Worm (Caenorhabditis elegans): ENCODE data around the gene str-96.

ce11 chrV:15259049-15259448 is 34.7 kb downstream of the str-96 start, which contains the start of gene srsx-37:
- TF ChIP-seq ceh-82 (tag; optimal IDR thresholded peaks at IDR 0.05) = no peak
- TF ChIP-seq ceh-28 (tag; optimal IDR thresholded peaks at IDR 0.05) = no peak
- TF ChIP-seq ceh-32 (tag; optimal IDR thresholded peaks at IDR 0.05; ENCODE audit: poor library complexity) = no peak
- TF ChIP-seq fos-1 (tag; optimal IDR thresholded peaks at IDR 0.05) = no peak
- TF ChIP-seq nhr-102 (tag; optimal IDR thresholded peaks at IDR 0.05) = no peak
- no peak for TF ChIP-seq ama-1 (optimal IDR thresholded peaks at IDR 0.05)
- no peak for TF ChIP-seq R02D3.7 (tag; optimal IDR thresholded peaks at IDR 0.05)
- no peak for TF ChIP-seq nhr-48 (tag; optimal IDR thresholded peaks at IDR 0.05)
- no peak for TF ChIP-seq ZK546.5 (tag; optimal IDR thresholded peaks at IDR 0.05)
- TF ChIP-seq daf-12 (tag; optimal IDR thresholded peaks at IDR 0.05) = no peak
- no peak for TF ChIP-seq F49E8.2 (tag; optimal IDR thresholded peaks at IDR 0.05; ENCODE audit: borderline replicate concordance)

Data from whole organism, L4 larva.